Worm (Caenorhabditis elegans): ENCODE data around the gene emb-5.

- TF ChIP-seq unc-62 (GFP tag; optimal IDR thresholded peaks at IDR 0.05) (no peak), lin-13 (tag; optimal IDR thresholded peaks at IDR 0.05) (no peak), lin-32 (GFP tag; optimal IDR thresholded peaks at IDR 0.05) (no peak), ceh-83 (GFP tag; optimal IDR thresholded peaks at IDR 0.05) (no peak), mls-2 (tag; optimal IDR thresholded peaks at IDR 0.05) (no peak), nhr-237 (tag; optimal IDR thresholded peaks at IDR 0.05) (no peak), ztf-11 (tag; optimal IDR thresholded peaks at IDR 0.05) (no peak), ces-1 (GFP tag; optimal IDR thresholded peaks at IDR 0.05) (no peak), unc-120 (tag; optimal IDR thresholded peaks at IDR 0.05; ENCODE audit: poor library complexity, severe bottlenecking) (no peak), elt-1 (tag; optimal IDR thresholded peaks at IDR 0.05; ENCODE audit: borderline replicate concordance, insufficient read depth) (no peak)
These were observed 5.4 kb downstream of the emb-5 start, which contains the start of gene him-18 for ce11 chrIII:4715088-4715487.
